Fruit fly (Drosophila melanogaster): ENCODE data around the gene ppk27.

ppk27 gene

dm6 chr3L:3766704-3767103 is 11.7 kb upstream of the ppk27 start (continued):
- TF ChIP-seq CG4360 (GFP tag; IDR thresholded peaks at IDR 0.05) (no peak), tin (GFP tag; optimal IDR thresholded peaks at IDR 0.05) (no peak), CG2199 (GFP tag; IDR thresholded peaks at IDR 0.05) (0 out of 3 replicates have a peak, but pooled peaks have one; percentile 64), run (tag; optimal IDR thresholded peaks at IDR 0.05) (no peak), fd3F (GFP tag; optimal IDR thresholded peaks at IDR 0.05) (no peak), disco-r (GFP tag; optimal IDR thresholded peaks at IDR 0.05) (no peak), dan (GFP tag; IDR thresholded peaks at IDR 0.05) (no peak), CG4854 (GFP tag; optimal IDR thresholded peaks at IDR 0.05) (no peak), CG14014 (GFP tag; IDR thresholded peaks at IDR 0.05) (no peak), salm (tag; optimal IDR thresholded peaks at IDR 0.05) (no peak), slou (GFP tag; optimal IDR thresholded peaks at IDR 0.05) (no peak), HLHmδ (GFP tag; optimal IDR thresholded peaks at IDR 0.05) (no peak), NK7.1 (GFP tag; optimal IDR thresholded peaks at IDR 0.05) (no peak), ap (GFP tag; IDR thresholded peaks at IDR 0.05) (no peak), CG1602 (GFP tag; optimal IDR thresholded peaks at IDR 0.05) (no peak), CG31365 (tag; optimal IDR thresholded peaks at IDR 0.05) (peak; percentile 43), CG11456 (GFP tag; IDR thresholded peaks at IDR 0.05) (no peak), CG31388 (GFP tag; optimal IDR thresholded peaks at IDR 0.05) (no peak), oc (tag; optimal IDR thresholded peaks at IDR 0.05) (no peak), CG6813 (GFP tag; optimal IDR thresholded peaks at IDR 0.05) (no peak), gsb-n (tag; optimal IDR thresholded peaks at IDR 0.05) (no peak)

- TF ChIP-seq CG17802 (tag; optimal IDR thresholded peaks at IDR 0.05) = no peak
- peak; percentile 46 for TF ChIP-seq MTF-1 (GFP tag; optimal IDR thresholded peaks at IDR 0.05; ENCODE audit: borderline replicate concordance)
- TF ChIP-seq CG30403 (GFP tag; optimal IDR thresholded peaks at IDR 0.05) = peak; percentile 78
- peak; percentile 1 for TF ChIP-seq Camta (GFP tag; optimal IDR thresholded peaks at IDR 0.05)
- TF ChIP-seq gsb (GFP tag; IDR thresholded peaks at IDR 0.05) = peak; percentile 56
- peak; percentile 51 for TF ChIP-seq CG1024 (GFP tag; IDR thresholded peaks at IDR 0.05)
- peak; percentile 60 for TF ChIP-seq CG6765 (GFP tag; optimal IDR thresholded peaks at IDR 0.05)
- TF ChIP-seq Nf-YA (GFP tag; IDR thresholded peaks at IDR 0.05) = peak; percentile 52
- peak in 1 of 2 experiments; percentile 84 for TF ChIP-seq eve (GFP tag; optimal IDR thresholded peaks at IDR 0.05)
- TF ChIP-seq CG4282 (GFP tag; optimal IDR thresholded peaks at IDR 0.05) = no peak
- no peak for TF ChIP-seq CG5245 (GFP tag; optimal IDR thresholded peaks at IDR 0.05)
- TF ChIP-seq C15 (GFP tag; IDR thresholded peaks at IDR 0.05) = 0 out of 3 replicates have a peak, but pooled peaks have one; percentile 30
- TF ChIP-seq nau (GFP tag; optimal IDR thresholded peaks at IDR 0.05) = peak; percentile 50
- TF ChIP-seq dysf (GFP tag; IDR thresholded peaks at IDR 0.05) = peak; percentile 78
- peak; percentile 27; the same call in 1 of the 3 replicates for TF ChIP-seq CG34224 (GFP tag; IDR thresholded peaks at IDR 0.05; ENCODE audit: partially characterized antibody)
- TF ChIP-seq esg (GFP tag; conservative IDR thresholded peaks at IDR 0.05) = peak; percentile 65
- no peak for TF ChIP-seq usp (GFP tag; optimal IDR thresholded peaks at IDR 0.05)
- TF ChIP-seq Side (GFP tag; optimal IDR thresholded peaks at IDR 0.05) = no peak
- TF ChIP-seq NC2α (GFP tag; optimal IDR thresholded peaks at IDR 0.05) = no peak
- TF ChIP-seq CG2712 (tag; optimal IDR thresholded peaks at IDR 0.05) = peak; percentile 77
- peak; percentile 31 for TF ChIP-seq CG10431 (GFP tag; optimal IDR thresholded peaks at IDR 0.05)
- TF ChIP-seq CG15269 (tag; optimal IDR thresholded peaks at IDR 0.05) = peak; percentile 91
- peak; percentile 53 for TF ChIP-seq CG4424 (GFP tag; optimal IDR thresholded peaks at IDR 0.05)
- peak; percentile 56 for TF ChIP-seq sd (tag; optimal IDR thresholded peaks at IDR 0.05)
- peak; percentile 52 for TF ChIP-seq CG2875 (GFP tag; optimal IDR thresholded peaks at IDR 0.05)
- peak; percentile 78 for TF ChIP-seq Dek (tag; optimal IDR thresholded peaks at IDR 0.05)
- peak; percentile 87 for TF ChIP-seq CG2678 (tag; optimal IDR thresholded peaks at IDR 0.05)
- peak in 1 of 2 experiments; percentile 21 for TF ChIP-seq crp (GFP tag; optimal IDR thresholded peaks at IDR 0.05)
- TF ChIP-seq CG10959 (GFP tag; IDR thresholded peaks at IDR 0.05) = no peak
- TF ChIP-seq run (tag; optimal IDR thresholded peaks at IDR 0.05) = peak; percentile 43
Measured at dm6 chr3L:3765782-3766520, 10.9 kb upstream of the ppk27 start.
